Fruit fly (Drosophila melanogaster) whole organism, wandering third instar larva: ENCODE results near the gene CG9109.

Source experiments
- HLH106 ChIP-seq: fragments of 200-800 bp; optimal IDR thresholded peaks from 3 replicates; lab custom pipeline; 2019; ENCODE audit warnings: missing biosample characterization, mild to moderate bottlenecking, missing genetic modification characterization, moderate library complexity
- br ChIP-seq: fragments of 200-800 bp; sonication (Bioruptor generic); optimal IDR thresholded peaks from 2 replicates; lab custom pipeline; 2016; ENCODE audit warnings: missing biosample characterization, missing genetic modification characterization
- jim ChIP-seq: fragments of 175-275, 200-325 bp; sonication (Bioruptor generic); optimal IDR thresholded peaks from 2 replicates; lab custom pipeline; 2016; ENCODE audit warnings: missing biosample characterization, mild to moderate bottlenecking, missing genetic modification characterization
- pan ChIP-seq: fragments of >200 bp; optimal IDR thresholded peaks from 2 replicates; lab custom pipeline; 2017
- rgr ChIP-seq: fragments of 200-800 bp; sonication (Bioruptor generic); optimal IDR thresholded peaks from 3 replicates; lab custom pipeline; 2016; ENCODE audit warnings: missing biosample characterization, mild to moderate bottlenecking, missing genetic modification characterization
- usp ChIP-seq: fragments of >200 bp; optimal IDR thresholded peaks from 2 replicates; lab custom pipeline; 2017; ENCODE audit warnings: missing biosample characterization, missing genetic modification characterization

- TF ChIP-seq jim (no peak), br (GFP tag; lab: Kevin White, UChicago) (peak; percentile 56), HLH106 (tag; lab: Kevin White, UChicago) (peak; percentile 27), rgr (GFP tag; lab: Kevin White, UChicago) (peak; percentile 51), usp (GFP tag; lab: Kevin White, UChicago) (no peak), pan (lab: Kevin White, UChicago) (no peak)
Measured at dm6 chr2L:5999247-5999646, 35.0 kb downstream of the CG9109 start, which contains the start of gene Kdm5.
